Worm (Caenorhabditis elegans) whole organism, early embryonic: ENCODE measurements around the gene ttr-20.

Experiments used
- F13C5.2 ChIP-seq: sonication (generic microtip); optimal IDR thresholded peaks from 2 replicates; lab custom pipeline; 2017; ENCODE audit warnings: mild to moderate bottlenecking, missing genetic modification characterization, inconsistent platforms, missing compliant biosample characterization
- ama-1 ChIP-seq: fragments of 150-350 bp; optimal IDR thresholded peaks from 2 replicates; lab custom pipeline; 2014
- ceh-13 ChIP-seq: fragments of 200-800 bp; sonication (Bioruptor generic); optimal IDR thresholded peaks from 2 replicates; lab custom pipeline; 2018; ENCODE audit warnings: mild to moderate bottlenecking, missing genetic modification characterization, missing compliant biosample characterization
- ets-7 ChIP-seq: sonication (generic microtip); optimal IDR thresholded peaks from 2 replicates; lab custom pipeline; 2016; ENCODE audit warnings: missing genotype, missing genetic modification characterization, missing compliant biosample characterization
- flt-1 ChIP-seq: fragments of 200-800 bp; sonication (Bioruptor generic); IDR thresholded peaks from 2 replicates; pipeline ENCODE4 v1.3.6; 2022; ENCODE audit warnings: missing genetic modification characterization, missing compliant biosample characterization
- hmbx-1 ChIP-seq: sonication (generic microtip); optimal IDR thresholded peaks from 2 replicates; lab custom pipeline; 2016; ENCODE audit warnings: mild to moderate bottlenecking, missing genetic modification characterization, missing compliant biosample characterization
- hmg-4 ChIP-seq: fragments of 200-800 bp; sonication (Bioruptor generic); optimal IDR thresholded peaks from 2 replicates; lab custom pipeline; 2018; ENCODE audit warnings: mild to moderate bottlenecking, missing genetic modification characterization, missing compliant biosample characterization
- pes-1 ChIP-seq: fragments of 200-800 bp; sonication (Bioruptor generic); IDR thresholded peaks from 2 replicates; pipeline ENCODE4 v1.3.6; 2022; ENCODE audit warnings: missing genetic modification reagents, missing genetic modification characterization, missing compliant biosample characterization
- scrt-1 ChIP-seq: fragments of 200-800 bp; sonication (Bioruptor generic); IDR thresholded peaks from 2 replicates; pipeline ENCODE4 v1.3.6; 2022; ENCODE audit warnings: missing genetic modification characterization, missing compliant biosample characterization
- tbx-11 ChIP-seq: fragments of 200-800 bp; sonication (Bioruptor generic); IDR thresholded peaks from 2 replicates; pipeline ENCODE4 v1.3.6; 2022; ENCODE audit warnings: missing genetic modification characterization, missing compliant biosample characterization
- tbx-37 ChIP-seq: fragments of 200-800 bp; sonication (Bioruptor generic); conservative IDR thresholded peaks from 2 replicates; pipeline ENCODE4 v1.3.6; 2022; ENCODE audit warnings: missing genetic modification reagents, missing genetic modification characterization, missing compliant biosample characterization

DNA sequence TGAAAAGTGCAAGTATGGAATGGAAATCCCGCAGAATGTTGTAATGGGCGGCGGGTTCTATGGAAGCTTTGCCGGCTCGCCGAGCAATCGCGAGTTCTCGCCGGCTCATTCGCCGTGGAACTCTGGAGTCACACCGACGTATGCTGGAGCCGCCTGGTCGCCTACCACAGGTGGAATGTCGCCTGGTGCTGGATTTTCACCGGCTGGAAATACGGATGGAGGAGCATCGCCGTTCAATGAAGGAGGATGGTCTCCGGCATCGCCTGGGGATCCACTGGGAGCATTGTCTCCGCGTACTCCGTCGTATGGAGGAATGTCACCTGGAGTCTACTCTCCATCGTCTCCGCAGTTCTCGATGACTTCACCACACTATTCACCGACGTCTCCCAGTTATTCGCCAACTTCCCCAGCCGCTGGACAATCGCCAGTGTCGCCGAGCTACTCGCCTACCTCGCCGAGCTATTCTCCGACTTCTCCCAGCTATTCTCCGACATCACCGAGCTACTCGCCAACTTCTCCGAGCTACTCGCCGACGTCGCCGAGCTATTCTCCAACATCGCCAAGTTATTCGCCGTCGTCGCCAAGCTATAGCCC is 8.5 kb downstream of the ttr-20 start:
- TF ChIP-seq ceh-13 (GFP tag; lab: Kevin White, UChicago) (no peak), tbx-37 (no peak), ama-1 (lab: Kevin White, UChicago) (no peak), flt-1 (GFP tag; lab: Robert Waterston, UW) (no peak), ets-7 (tag; lab: Kevin White, UChicago) (no peak), hmbx-1 (no peak), pes-1 (GFP tag; lab: Robert Waterston, UW) (no peak), hmg-4 (no peak), scrt-1 (GFP tag; lab: Robert Waterston, UW) (no peak), tbx-11 (GFP tag; lab: Robert Waterston, UW) (no peak), F13C5.2 (tag; lab: Kevin White, UChicago) (no peak)
